Worm (Caenorhabditis elegans): Measurements from ENCODE around the gene W07G1.1.
A peak's percentile ranks its signal among the peaks of the same experiment; 100 is the strongest.

The W07G1.1 gene

ce11 chrII:13908592-13908991 is 30.8 kb downstream of the W07G1.1 start, which contains the start of gene citk-1 (continued):
- TF ChIP-seq ets-5 (GFP tag; IDR thresholded peaks at IDR 0.05) (no peak), Y116A8C.19 (tag; optimal IDR thresholded peaks at IDR 0.05; ENCODE audit: borderline replicate concordance) (no peak), fkh-8 (tag; optimal IDR thresholded peaks at IDR 0.05) (peak; percentile 65), grh-1 (GFP tag; IDR thresholded peaks at IDR 0.05) (peak; percentile 62), nhr-19 (GFP tag; conservative IDR thresholded peaks at IDR 0.05) (peak; percentile 64), vab-15 (tag; optimal IDR thresholded peaks at IDR 0.05) (peak; percentile 82), elt-3 (tag; optimal IDR thresholded peaks at IDR 0.05) (peak in 2 of 6 experiments; percentile 32 to 50), ceh-63 (GFP tag; optimal IDR thresholded peaks at IDR 0.05) (no peak), blmp-1 (tag; optimal IDR thresholded peaks at IDR 0.05) (peak; percentile 88), unc-98 (GFP tag; IDR thresholded peaks at IDR 0.05) (no peak), ztf-4 (tag; optimal IDR thresholded peaks at IDR 0.05) (no peak), fkh-10 (GFP tag; optimal IDR thresholded peaks at IDR 0.05) (peak; percentile 21), unc-62 (GFP tag; optimal IDR thresholded peaks at IDR 0.05) (no peak), ceh-88 (GFP tag; IDR thresholded peaks at IDR 0.05) (no peak), ceh-8 (GFP tag; optimal IDR thresholded peaks at IDR 0.05) (no peak), nhr-20 (tag; optimal IDR thresholded peaks at IDR 0.05) (peak; percentile 77), lsy-2 (tag; optimal IDR thresholded peaks at IDR 0.05) (peak; percentile 85 to 92), C04F5.9 (tag; optimal IDR thresholded peaks at IDR 0.05) (peak; percentile 46), lin-39 (tag; optimal IDR thresholded peaks at IDR 0.05) (no peak), hlh-17 (GFP tag; optimal IDR thresholded peaks at IDR 0.05; ENCODE audit: borderline replicate concordance) (no peak), mep-1 (tag; optimal IDR thresholded peaks at IDR 0.05) (peak; percentile 92), nhr-11 (tag; optimal IDR thresholded peaks at IDR 0.05) (no peak), F16B12.6 (tag; optimal IDR thresholded peaks at IDR 0.05) (peak; percentile 99), isw-1 (GFP tag; IDR thresholded peaks at IDR 0.05) (peak; percentile 69), swsn-7 (tag; optimal IDR thresholded peaks at IDR 0.05) (peak; percentile 73), alr-1 (tag; optimal IDR thresholded peaks at IDR 0.05; ENCODE audit: borderline replicate concordance) (no peak), unc-86 (tag; optimal IDR thresholded peaks at IDR 0.05) (peak; percentile 73), ceh-90 (tag; optimal IDR thresholded peaks at IDR 0.05) (no peak), sox-4 (tag; optimal IDR thresholded peaks at IDR 0.05) (no peak), sup-37 (GFP tag; optimal IDR thresholded peaks at IDR 0.05) (no peak), hpl-2 (GFP tag; optimal IDR thresholded peaks at IDR 0.05) (no peak)

ce11 chrII:13907615-13908014 is 31.8 kb downstream of the W07G1.1 start:
- no peak for TF ChIP-seq lin-14 (GFP tag; optimal IDR thresholded peaks at IDR 0.05)
- TF ChIP-seq ceh-88 (GFP tag; IDR thresholded peaks at IDR 0.05), result no peak
- no peak for TF ChIP-seq nhr-237 (tag; optimal IDR thresholded peaks at IDR 0.05)
- no peak for TF ChIP-seq lir-3 (tag; optimal IDR thresholded peaks at IDR 0.05; ENCODE audit: poor library complexity)
- no peak for TF ChIP-seq nhr-47 (tag; optimal IDR thresholded peaks at IDR 0.05)
- TF ChIP-seq efl-1 (optimal IDR thresholded peaks at IDR 0.05), result no peak
- TF ChIP-seq efl-1 (GFP tag; optimal IDR thresholded peaks at IDR 0.05 in 1 of 2), result peak; percentile 21 to 81

ce11 chrII:13903482-13903881 is 35.9 kb downstream of the W07G1.1 start:
- TF ChIP-seq mef-2 (tag; optimal IDR thresholded peaks at IDR 0.05) (no peak), lsy-2 (tag; optimal IDR thresholded peaks at IDR 0.05) (peak; percentile 18 to 46), nhr-47 (tag; optimal IDR thresholded peaks at IDR 0.05) (peak; percentile 6), nhr-71 (tag; optimal IDR thresholded peaks at IDR 0.05) (peak; percentile 57), efl-1 (optimal IDR thresholded peaks at IDR 0.05) (peak in 1 of 2 experiments; percentile 17), efl-1 (GFP tag; optimal IDR thresholded peaks at IDR 0.05 in 1 of 2) (peak in 1 of 2 experiments; percentile 28), lin-14 (GFP tag; optimal IDR thresholded peaks at IDR 0.05) (peak; percentile 73), ceh-8 (GFP tag; optimal IDR thresholded peaks at IDR 0.05) (no peak), rnt-1 (tag; optimal IDR thresholded peaks at IDR 0.05) (peak; percentile 69), nhr-84 (tag; optimal IDR thresholded peaks at IDR 0.05) (no peak), unc-130 (tag; optimal IDR thresholded peaks at IDR 0.05) (peak; percentile 31), lin-35 (GFP tag; optimal IDR thresholded peaks at IDR 0.05) (peak in 1 of 2 experiments; percentile 9), nhr-12 (tag; optimal IDR thresholded peaks at IDR 0.05) (no peak), ztf-4 (tag; optimal IDR thresholded peaks at IDR 0.05) (peak; percentile 0), dsc-1 (tag; optimal IDR thresholded peaks at IDR 0.05) (peak; percentile 26), dpl-1 (GFP tag; optimal IDR thresholded peaks at IDR 0.05) (peak in 1 of 3 experiments; percentile 21), snu-23 (GFP tag; optimal IDR thresholded peaks at IDR 0.05) (peak; percentile 50), nhr-20 (tag; optimal IDR thresholded peaks at IDR 0.05) (peak; percentile 4)

Data from whole organism, L1 larva.